Worm (Caenorhabditis elegans) whole organism, L1 larva: ENCODE results near the gene pfkb-1.2.

Experiments used
- ama-1 ChIP-seq: fragments of 150-350 bp; optimal IDR thresholded peaks from 2 replicates; lab custom pipeline; 2014
- fkh-10 ChIP-seq: sonication (generic microtip); optimal IDR thresholded peaks from 2 replicates; lab custom pipeline; 2017; ENCODE audit warnings: missing biosample characterization, missing genetic modification reagents, missing genetic modification characterization
- mef-2 ChIP-seq: fragments of 150-350 bp; optimal IDR thresholded peaks from 2 replicates; lab custom pipeline; 2014; ENCODE audit warnings: missing biosample characterization, missing genetic modification characterization
- nhr-90 ChIP-seq: sonication (generic microtip); optimal IDR thresholded peaks from 2 replicates; lab custom pipeline; 2016; ENCODE audit warnings: mild to moderate bottlenecking, missing genetic modification characterization, missing compliant biosample characterization; ENCODE audit not compliant: poor library complexity
- pqm-1 ChIP-seq: sonication (generic microtip); optimal IDR thresholded peaks from 3 replicates; lab custom pipeline; 2017; ENCODE audit warnings: missing biosample characterization, missing genetic modification characterization

DNA sequence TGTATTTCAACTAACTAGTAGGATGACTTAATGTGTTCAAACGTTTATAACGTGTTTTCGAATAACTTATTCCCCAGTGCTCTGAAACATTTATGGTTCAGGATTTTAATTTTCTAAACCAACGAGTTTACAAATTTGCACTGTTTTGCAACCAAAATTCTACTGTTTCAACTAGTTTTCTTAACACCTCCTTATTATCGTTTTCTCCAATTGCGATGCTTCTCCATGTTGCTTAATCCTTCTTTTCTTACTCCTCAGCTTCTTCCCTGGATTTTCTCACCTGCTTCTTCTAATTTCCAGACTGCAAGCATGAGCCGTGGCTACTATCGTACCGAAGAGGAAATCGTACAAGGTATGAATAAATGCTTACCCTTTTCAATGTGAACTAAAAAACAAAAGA is 11.4 kb upstream of the pfkb-1.2 start, which contains the start of gene lin-33:
- TF ChIP-seq mef-2 (tag; lab: Kevin White, UChicago) (no peak), ama-1 (no peak), fkh-10 (GFP tag; lab: Kevin White, UChicago) (no peak), pqm-1 (no peak), nhr-90 (tag; lab: Kevin White, UChicago) (no peak)
